Fruit fly (Drosophila melanogaster) whole organism, embryonic: ENCODE measurements around the gene CG14352.

ENCODE experiments used
- Adf1 ChIP-seq: fragments of 200-800 bp; sonication (Bioruptor generic); IDR thresholded peaks from 2 replicates; pipeline ENCODE4 v1.3.6; 2022; ENCODE audit warnings: missing biosample characterization, missing genetic modification characterization
- CG10147 ChIP-seq: fragments of 200-800 bp; sonication (Bioruptor generic); optimal IDR thresholded peaks from 2 replicates; lab custom pipeline; 2019; ENCODE audit warnings: missing biosample characterization, mild to moderate bottlenecking, missing genetic modification characterization, moderate library complexity
- CG11504 ChIP-seq: fragments of 200-800 bp; sonication (Bioruptor generic); optimal IDR thresholded peaks from 3 replicates; lab custom pipeline; 2019; ENCODE audit warnings: missing biosample characterization, mild to moderate bottlenecking, missing genetic modification characterization, moderate library complexity
- CG12744 ChIP-seq: fragments of 200-800 bp; sonication (Bioruptor generic); optimal IDR thresholded peaks from 2 replicates; lab custom pipeline; 2016; ENCODE audit warnings: missing biosample characterization, missing genetic modification characterization
- CG13775 ChIP-seq: fragments of 200-800 bp; sonication (Bioruptor generic); optimal IDR thresholded peaks from 3 replicates; lab custom pipeline; 2017; ENCODE audit warnings: missing biosample characterization, mild to moderate bottlenecking, missing genetic modification characterization
- CG15696 ChIP-seq: fragments of 200-800 bp; sonication (Bioruptor generic); optimal IDR thresholded peaks from 2 replicates; lab custom pipeline; 2019; ENCODE audit warnings: missing biosample characterization, mild to moderate bottlenecking, missing genetic modification characterization, moderate library complexity
- CG16779 ChIP-seq: fragments of 200-800 bp; sonication (Bioruptor generic); IDR thresholded peaks from 2 replicates; pipeline ENCODE4 v1.3.6; 2022; ENCODE audit warnings: missing biosample characterization, missing genetic modification characterization
- CG17328 ChIP-seq: fragments of 200-800 bp; sonication (Bioruptor generic); IDR thresholded peaks from 2 replicates; pipeline ENCODE4 v1.3.6; 2022; ENCODE audit warnings: missing biosample characterization, missing genetic modification characterization
- CG17385 ChIP-seq: fragments of 200-800 bp; sonication (Bioruptor generic); optimal IDR thresholded peaks from 3 replicates; lab custom pipeline; 2018; ENCODE audit warnings: missing biosample characterization, mild to moderate bottlenecking, missing genetic modification characterization
- CG18011 ChIP-seq: fragments of 200-800 bp; sonication (Bioruptor generic); optimal IDR thresholded peaks from 2 replicates; lab custom pipeline; 2017; ENCODE audit warnings: missing biosample characterization, missing genetic modification characterization, mild to moderate bottlenecking, moderate library complexity, missing genotype
- CG2120 ChIP-seq: fragments of 200-800 bp; sonication (Bioruptor generic); optimal IDR thresholded peaks from 3 replicates; lab custom pipeline; 2016; ENCODE audit warnings: missing biosample characterization, missing genetic modification characterization
- CG2129 ChIP-seq: fragments of 200-800 bp; sonication (Bioruptor generic); IDR thresholded peaks from 2 replicates; pipeline ENCODE4 v1.3.6; 2022; ENCODE audit warnings: missing biosample characterization, missing genetic modification characterization; ENCODE audit not compliant: partially characterized antibody
- CG32767 ChIP-seq: fragments of 200-800 bp; sonication (Bioruptor generic); IDR thresholded peaks from 2 replicates; pipeline ENCODE4 v1.3.6; 2022; ENCODE audit warnings: missing biosample characterization, missing genetic modification characterization
- CG3726 ChIP-seq: fragments of 200-800 bp; sonication (Bioruptor generic); IDR thresholded peaks from 3 replicates; pipeline ENCODE4, ENCODE4 v1.3.6; 2022; ENCODE audit warnings: missing biosample characterization, missing genetic modification characterization
- CG3847 ChIP-seq: fragments of 200-800 bp; sonication (Bioruptor generic); IDR thresholded peaks from 2 replicates; pipeline ENCODE4 v1.3.6; 2022; ENCODE audit warnings: missing biosample characterization, missing genetic modification characterization
- CG42726 ChIP-seq: fragments of 200-800 bp; sonication (Bioruptor generic); IDR thresholded peaks from 2 replicates; pipeline ENCODE4 v1.3.6; 2022; ENCODE audit warnings: missing biosample characterization, missing genetic modification characterization; ENCODE audit not compliant: partially characterized antibody
- CG4730 ChIP-seq: fragments of 200-800 bp; sonication (Bioruptor generic); IDR thresholded peaks from 2 replicates; pipeline ENCODE4 v1.3.6; 2022; ENCODE audit warnings: missing biosample characterization, missing genetic modification characterization
- CG6654 ChIP-seq: fragments of 200-800 bp; sonication (Bioruptor generic); optimal IDR thresholded peaks from 2 replicates; lab custom pipeline; 2017; ENCODE audit warnings: missing biosample characterization, mild to moderate bottlenecking, missing genetic modification characterization
- CG6765 ChIP-seq: fragments of 200-800 bp; sonication (Bioruptor generic); optimal IDR thresholded peaks from 3 replicates; lab custom pipeline; 2017; ENCODE audit warnings: missing biosample characterization, mild to moderate bottlenecking, missing genetic modification characterization
- CG6854 ChIP-seq: fragments of 200-800 bp; sonication (Bioruptor generic); optimal IDR thresholded peaks from 3 replicates; lab custom pipeline; 2017; ENCODE audit warnings: missing biosample characterization, mild to moderate bottlenecking, missing genetic modification characterization
- CG9437 ChIP-seq: fragments of 200-800 bp; sonication (Bioruptor generic); optimal IDR thresholded peaks from 2 replicates; lab custom pipeline; 2018; ENCODE audit warnings: missing biosample characterization, mild to moderate bottlenecking, missing genetic modification characterization
- Chrac-16 ChIP-seq: fragments of 200-800 bp; sonication (Bioruptor generic); optimal IDR thresholded peaks from 3 replicates; lab custom pipeline; 2016; ENCODE audit warnings: missing biosample characterization, missing genetic modification characterization
- Dek ChIP-seq: fragments of 200-800 bp; sonication (Bioruptor generic); optimal IDR thresholded peaks from 3 replicates; lab custom pipeline; 2019; ENCODE audit warnings: missing biosample characterization, mild to moderate bottlenecking, missing genetic modification characterization, moderate library complexity
- Dip3 ChIP-seq: fragments of 200-800 bp; sonication (Bioruptor generic); optimal IDR thresholded peaks from 3 replicates; lab custom pipeline; 2016; ENCODE audit warnings: missing biosample characterization, missing genetic modification characterization
- Gug ChIP-seq: fragments of 200-800 bp; sonication (Bioruptor generic); IDR thresholded peaks from 4 replicates; pipeline ENCODE4 v1.3.6; 2022; ENCODE audit warnings: missing biosample characterization, missing genetic modification characterization
- HmgZ ChIP-seq: fragments of 200-800 bp; sonication (Bioruptor generic); optimal IDR thresholded peaks from 2 replicates; lab custom pipeline; 2018; ENCODE audit warnings: missing biosample characterization, mild to moderate bottlenecking, missing genetic modification characterization
- Med ChIP-seq: fragments of 200-800 bp; sonication (Bioruptor generic); peaks from one replicate; lab custom pipeline; 2016; ENCODE audit warnings: missing biosample characterization, missing genetic modification characterization, mild to moderate bottlenecking, inconsistent platforms, moderate library complexity
- Mrtf ChIP-seq: fragments of 200-800 bp; sonication (Bioruptor generic); IDR thresholded peaks from 3 replicates; pipeline ENCODE4 v1.3.6; 2022; ENCODE audit warnings: missing biosample characterization, missing genetic modification characterization
- PHDP ChIP-seq: fragments of 200-800 bp; sonication (Bioruptor generic); optimal IDR thresholded peaks from 3 replicates; lab custom pipeline; 2018; ENCODE audit warnings: missing biosample characterization, mild to moderate bottlenecking, missing genetic modification characterization, moderate library complexity
- Ravus ChIP-seq: fragments of 200-800 bp; sonication (Bioruptor generic); IDR thresholded peaks from 2 replicates; pipeline ENCODE4 v1.3.6; 2022; ENCODE audit warnings: missing biosample characterization, missing genetic modification characterization
- Sox102F ChIP-seq: fragments of 200-800 bp; sonication (Bioruptor generic); optimal IDR thresholded peaks from 2 replicates; lab custom pipeline; 2018; ENCODE audit warnings: missing biosample characterization, mild to moderate bottlenecking, missing genetic modification characterization, moderate library complexity
- Xbp1 ChIP-seq: fragments of 200-800 bp; sonication (Bioruptor generic); optimal IDR thresholded peaks from 3 replicates; lab custom pipeline; 2016; ENCODE audit warnings: missing biosample characterization, mild to moderate bottlenecking, missing genetic modification characterization
- ase ChIP-seq: fragments of 200-800 bp; sonication (Bioruptor generic); IDR thresholded peaks from 3 replicates; pipeline ENCODE4 v1.3.6; 2022; ENCODE audit warnings: missing biosample characterization, missing genetic modification characterization
- dan ChIP-seq: fragments of 200-800 bp; sonication (Bioruptor generic); IDR thresholded peaks from 2 replicates; pipeline ENCODE4 v1.3.6; 2022; ENCODE audit warnings: missing biosample characterization, missing genetic modification characterization
- dati ChIP-seq: fragments of 200-800 bp; sonication (Bioruptor generic); IDR thresholded peaks from 2 replicates; pipeline ENCODE4 v1.3.6; 2022; ENCODE audit warnings: missing biosample characterization, missing genetic modification characterization
- dpn ChIP-seq, 2 experiments: fragments of 200-800 bp; sonication (Bioruptor generic); optimal IDR thresholded peaks; 3 replicates each; lab custom pipeline; 2016; ENCODE audit warnings: missing biosample characterization in 2 of 2, missing genetic modification characterization in 2 of 2
- ems ChIP-seq: fragments of 200-800 bp; sonication (Bioruptor generic); optimal IDR thresholded peaks from 3 replicates; lab custom pipeline; 2016; ENCODE audit warnings: missing biosample characterization, missing genetic modification characterization
- ewg ChIP-seq: fragments of 200-800 bp; sonication (Bioruptor generic); optimal IDR thresholded peaks from 3 replicates; lab custom pipeline; 2017; ENCODE audit warnings: mild to moderate bottlenecking, missing biosample characterization, missing genetic modification reagents, missing genetic modification characterization
- eyg ChIP-seq: fragments of 200-800 bp; sonication (Bioruptor generic); optimal IDR thresholded peaks from 3 replicates; lab custom pipeline; 2016; ENCODE audit warnings: missing biosample characterization, missing genetic modification characterization
- gce ChIP-seq: fragments of 200-800 bp; sonication (Bioruptor generic); IDR thresholded peaks from 3 replicates; pipeline ENCODE4 v1.3.6; 2022; ENCODE audit warnings: missing biosample characterization, missing genetic modification characterization
- grn ChIP-seq: fragments of 200-800 bp; sonication (Bioruptor generic); optimal IDR thresholded peaks from 3 replicates; lab custom pipeline; 2017; ENCODE audit warnings: missing biosample characterization, missing genetic modification characterization
- her ChIP-seq: fragments of 200-800 bp; sonication (Bioruptor generic); optimal IDR thresholded peaks from 2 replicates; lab custom pipeline; 2016; ENCODE audit warnings: missing biosample characterization, missing genetic modification characterization
- jumu ChIP-seq: fragments of 200-800 bp; sonication (Bioruptor generic); optimal IDR thresholded peaks from 3 replicates; lab custom pipeline; 2016; ENCODE audit warnings: missing biosample characterization, missing genetic modification characterization
- kni ChIP-seq: fragments of 200-800 bp; sonication (Bioruptor generic); optimal IDR thresholded peaks from 3 replicates; lab custom pipeline; 2017; ENCODE audit warnings: mild to moderate bottlenecking, missing biosample characterization, missing genetic modification reagents, missing genetic modification characterization
- nerfin-2 ChIP-seq: fragments of 200-800 bp; sonication (Bioruptor generic); IDR thresholded peaks from 2 replicates; pipeline ENCODE4 v1.3.6; 2022; ENCODE audit warnings: missing biosample characterization, missing genetic modification characterization; ENCODE audit not compliant: partially characterized antibody
- odd ChIP-seq: fragments of 200-800 bp; sonication (Bioruptor generic); optimal IDR thresholded peaks from 2 replicates; lab custom pipeline; 2017; ENCODE audit warnings: missing biosample characterization, mild to moderate bottlenecking, missing genetic modification characterization
- sens ChIP-seq: fragments of 200-800 bp; sonication (Bioruptor generic); peaks from one replicate; lab custom pipeline; 2016; ENCODE audit warnings: missing biosample characterization, missing genetic modification characterization
- sr ChIP-seq: fragments of 200-800 bp; sonication (Bioruptor generic); IDR thresholded peaks from 3 replicates; pipeline ENCODE4 v1.3.6; 2022; ENCODE audit warnings: missing biosample characterization, missing genetic modification characterization
- stc ChIP-seq: fragments of 200-800 bp; sonication (Bioruptor generic); IDR thresholded peaks from 2 replicates; pipeline ENCODE4 v1.3.6; 2022; ENCODE audit warnings: missing biosample characterization, missing genetic modification characterization
- tio ChIP-seq: fragments of 200-800 bp; sonication (Bioruptor generic); optimal IDR thresholded peaks from 2 replicates; lab custom pipeline; 2017; ENCODE audit warnings: missing biosample characterization, missing genetic modification characterization, inconsistent platforms
- unc-4 ChIP-seq: fragments of 200-800 bp; sonication (Bioruptor generic); IDR thresholded peaks from 2 replicates; pipeline ENCODE4 v1.3.6; 2022; ENCODE audit warnings: missing biosample characterization, missing genetic modification characterization; ENCODE audit not compliant: partially characterized antibody

Gene CG14352

DNA sequence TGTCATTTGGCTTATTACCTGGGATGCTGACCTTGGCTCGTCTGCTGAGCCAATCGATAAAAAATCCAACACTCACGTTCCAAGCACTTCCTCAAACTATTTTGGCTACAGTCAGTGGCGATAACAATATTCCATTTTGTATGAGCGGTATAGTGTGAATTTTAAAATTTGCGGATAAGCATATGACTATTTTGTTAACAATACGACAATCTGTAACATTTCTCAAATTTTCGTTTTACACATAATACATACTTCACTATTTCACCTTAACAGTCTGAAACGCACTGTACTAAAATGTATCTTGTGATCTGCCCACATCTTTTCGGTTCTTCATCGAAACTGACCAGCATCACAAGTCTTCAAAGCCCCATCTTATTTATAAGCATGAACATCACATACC, 32.0 kb upstream of the CG14352 start (continued):
- TF ChIP-seq CG3847 (peak; percentile 72), odd (peak; percentile 50), Med (peak; percentile 97), nerfin-2 (GFP tag; lab: Robert Waterston, UW) (no peak), CG2120 (GFP tag; lab: Kevin White, UChicago) (peak; percentile 87), CG32767 (GFP tag; lab: Robert Waterston, UW) (no peak), HmgZ (tag; lab: Kevin White, UChicago) (peak; percentile 62), sens (GFP tag; lab: Kevin White, UChicago) (peak; percentile 88), CG9437 (GFP tag; lab: Kevin White, UChicago) (peak; percentile 30), dati (no peak), dpn (GFP tag; optimal IDR thresholded peaks at IDR 0.05; lab: Kevin White, UChicago) (peak; percentile 72 to 75), CG18011 (GFP tag; lab: Kevin White, UChicago) (peak; percentile 41), PHDP (tag; lab: Kevin White, UChicago) (peak; percentile 73), CG6854 (GFP tag; lab: Kevin White, UChicago) (peak; percentile 59), Sox102F (GFP tag; lab: Kevin White, UChicago) (peak; percentile 59), CG3726 (GFP tag; lab: Robert Waterston, UW) (0 out of 3 replicates have a peak, but pooled peaks have one; percentile 22), kni (GFP tag; lab: Kevin White, UChicago) (no peak), Ravus (GFP tag; lab: Robert Waterston, UW) (peak; percentile 11), Dek (tag; lab: Kevin White, UChicago) (peak; percentile 62), sr (0 out of 3 replicates have a peak, but pooled peaks have one; percentile 31), CG13775 (peak; percentile 27), CG16779 (GFP tag; lab: Robert Waterston, UW) (peak; percentile 79), CG10147 (GFP tag; lab: Kevin White, UChicago) (peak; percentile 82), CG6765 (GFP tag; lab: Kevin White, UChicago) (peak; percentile 33), CG12744 (GFP tag; lab: Kevin White, UChicago) (peak; percentile 19), ewg (GFP tag; lab: Kevin White, UChicago) (peak; percentile 20), unc-4 (GFP tag; lab: Robert Waterston, UW) (no peak), Chrac-16 (GFP tag; lab: Kevin White, UChicago) (peak; percentile 58), CG4730 (GFP tag; lab: Robert Waterston, UW) (peak; percentile 66), CG15696 (tag; lab: Kevin White, UChicago) (peak; percentile 7), eyg (GFP tag; lab: Kevin White, UChicago) (peak; percentile 70), Xbp1 (GFP tag; lab: Kevin White, UChicago) (peak; percentile 63), Dip3 (GFP tag; lab: Kevin White, UChicago) (peak; percentile 70), dan (GFP tag; lab: Robert Waterston, UW) (no peak), her (peak; percentile 63), Mrtf (GFP tag; lab: Robert Waterston, UW) (peak; percentile 75; the same call in 2 of the 3 replicates), CG17328 (GFP tag; lab: Robert Waterston, UW) (0 out of 2 replicates have a peak, but pooled peaks have one; percentile 20), ase (GFP tag; lab: Robert Waterston, UW) (peak; percentile 63; the same call in 2 of the 3 replicates), jumu (GFP tag; lab: Kevin White, UChicago) (peak; percentile 61), grn (GFP tag; lab: Kevin White, UChicago) (no peak), Adf1 (GFP tag; lab: Robert Waterston, UW) (0 out of 2 replicates have a peak, but pooled peaks have one; percentile 18), CG6654 (GFP tag; lab: Kevin White, UChicago) (peak; percentile 37), stc (GFP tag; lab: Robert Waterston, UW) (peak; percentile 66; the same call in 1 of the 2 replicates), Gug (GFP tag; lab: Robert Waterston, UW) (peak; percentile 30; the same call in 1 of the 4 replicates), CG17385 (peak; percentile 66), tio (GFP tag; lab: Kevin White, UChicago) (peak; percentile 43), CG2129 (GFP tag; lab: Robert Waterston, UW) (no peak), gce (peak; percentile 62; the same call in 1 of the 3 replicates), CG42726 (GFP tag; lab: Robert Waterston, UW) (no peak), ems (GFP tag; lab: Kevin White, UChicago) (peak; percentile 55), CG11504 (tag; lab: Kevin White, UChicago) (peak; percentile 82)
